Fruit fly (Drosophila melanogaster): Measurements from ENCODE around the gene Tom40.
A peak's percentile ranks its signal among the peaks of the same experiment; 100 is the strongest.

Tom40 gene

DNA sequence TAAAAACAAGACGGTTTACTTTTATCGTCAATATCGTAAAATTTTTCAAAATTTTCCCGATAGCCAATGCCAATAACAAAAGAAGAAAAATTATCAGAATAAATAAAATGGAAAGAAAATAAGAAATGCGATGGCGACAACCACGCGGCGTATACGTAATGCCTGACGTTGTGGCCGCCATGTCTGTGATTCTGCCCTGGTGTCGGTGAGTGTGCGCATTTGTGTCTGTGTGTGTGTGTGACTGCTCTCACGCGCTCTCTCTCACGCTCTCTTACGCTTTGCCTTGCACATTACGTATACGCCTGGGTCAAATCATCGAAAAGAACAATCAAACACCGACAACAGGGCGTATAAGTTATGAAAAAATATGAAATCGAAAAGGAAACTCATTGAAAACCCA is 41.8 kb upstream of the Tom40 start (continued):
- TF ChIP-seq dsx (GFP tag; optimal IDR thresholded peaks at IDR 0.05; ENCODE audit: poor library complexity, severe bottlenecking) (peak; percentile 41), CG34406 (GFP tag; optimal IDR thresholded peaks at IDR 0.05) (no peak), lz (GFP tag; optimal IDR thresholded peaks at IDR 0.05) (no peak), CG15336 (GFP tag; IDR thresholded peaks at IDR 0.05) (peak; percentile 21; the same call in 1 of the 2 replicates), CG4318 (GFP tag; optimal IDR thresholded peaks at IDR 0.05) (no peak), Smox (GFP tag; optimal IDR thresholded peaks at IDR 0.05) (no peak), CG10669 (GFP tag; optimal IDR thresholded peaks at IDR 0.05) (peak; percentile 6), achi (GFP tag; optimal IDR thresholded peaks at IDR 0.05) (no peak), CG31627 (GFP tag; optimal IDR thresholded peaks at IDR 0.05) (no peak), salr (GFP tag; optimal IDR thresholded peaks at IDR 0.05) (peak in 1 of 2 experiments; percentile 40), Hr38 (GFP tag; optimal IDR thresholded peaks at IDR 0.05) (no peak), CG3919 (GFP tag; optimal IDR thresholded peaks at IDR 0.05) (no peak), CG10631 (GFP tag; optimal IDR thresholded peaks at IDR 0.05) (no peak), Eip75B (GFP tag; optimal IDR thresholded peaks at IDR 0.05) (no peak), vri (GFP tag; optimal IDR thresholded peaks at IDR 0.05) (peak; percentile 87), topi (GFP tag; optimal IDR thresholded peaks at IDR 0.05) (no peak), fd85E (GFP tag; optimal IDR thresholded peaks at IDR 0.05) (no peak), OdsH (GFP tag; optimal IDR thresholded peaks at IDR 0.05) (no peak), ss (GFP tag; optimal IDR thresholded peaks at IDR 0.05) (peak; percentile 40 to 73), CG6792 (GFP tag; optimal IDR thresholded peaks at IDR 0.05) (no peak), CG11294 (GFP tag; IDR thresholded peaks at IDR 0.05) (no peak), CG8632 (GFP tag; optimal IDR thresholded peaks at IDR 0.05) (no peak), Sox15 (GFP tag; optimal IDR thresholded peaks at IDR 0.05) (no peak), Sox14 (GFP tag; optimal IDR thresholded peaks at IDR 0.05) (no peak), acj6 (GFP tag; optimal IDR thresholded peaks at IDR 0.05) (no peak), CG11762 (GFP tag; optimal IDR thresholded peaks at IDR 0.05; ENCODE audit: insufficient read depth) (no peak), Eip93F (GFP tag; optimal IDR thresholded peaks at IDR 0.05) (no peak), Ets96B (tag; optimal IDR thresholded peaks at IDR 0.05) (peak; percentile 34), Hr4 (GFP tag; optimal IDR thresholded peaks at IDR 0.05) (no peak), CG6854 (GFP tag; optimal IDR thresholded peaks at IDR 0.05) (peak; percentile 72), svp (GFP tag) (peak; percentile 35), Ets21C (GFP tag; optimal IDR thresholded peaks at IDR 0.05) (no peak), net (GFP tag; optimal IDR thresholded peaks at IDR 0.05) (no peak), Blimp-1 (GFP tag; optimal IDR thresholded peaks at IDR 0.05) (no peak)

DNA sequence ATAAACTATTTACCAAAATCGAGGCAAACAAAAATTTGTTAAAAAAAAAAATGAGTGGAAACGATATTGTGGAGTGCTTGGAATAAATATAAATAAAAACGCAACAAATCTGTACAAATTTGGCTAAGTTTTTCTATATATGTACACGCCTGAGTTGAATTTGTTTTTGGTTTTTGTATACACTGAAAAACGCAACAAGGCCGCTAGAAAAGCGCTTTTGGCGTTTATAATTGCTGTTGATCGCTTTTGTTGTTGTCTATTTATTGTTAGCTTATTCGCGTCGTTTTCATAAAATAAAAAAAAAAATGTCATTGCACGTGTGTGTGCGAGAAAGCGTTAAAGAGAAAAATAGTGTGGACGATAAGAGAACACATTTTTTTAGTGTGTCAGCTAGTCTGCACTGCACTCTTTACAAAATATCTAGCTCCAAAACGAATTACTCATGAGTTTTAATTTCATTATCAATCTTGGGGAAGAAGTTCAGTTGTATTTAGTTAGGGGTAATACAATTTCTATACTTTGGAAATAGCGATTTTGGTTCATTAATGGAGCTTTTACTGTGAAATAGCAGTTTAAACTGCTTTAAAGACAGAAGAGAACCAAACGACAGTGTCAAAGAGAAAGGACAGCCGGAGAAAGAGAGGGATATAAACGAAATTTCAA is 41.2 kb upstream of the Tom40 start:
- no peak for TF ChIP-seq CG9139 (GFP tag; optimal IDR thresholded peaks at IDR 0.05)
- no peak for TF ChIP-seq CG32006 (GFP tag; optimal IDR thresholded peaks at IDR 0.05)
- no peak for TF ChIP-seq CG8632 (GFP tag; optimal IDR thresholded peaks at IDR 0.05)
- TF ChIP-seq Lpt (GFP tag; optimal IDR thresholded peaks at IDR 0.05): no peak
- 0 out of 2 replicates have a peak, but pooled peaks have one; percentile 8 for TF ChIP-seq CG15336 (GFP tag; IDR thresholded peaks at IDR 0.05)
- TF ChIP-seq CG8319 (GFP tag; optimal IDR thresholded peaks at IDR 0.05): no peak
- TF ChIP-seq CG10669 (GFP tag; optimal IDR thresholded peaks at IDR 0.05): no peak
- TF ChIP-seq topi (GFP tag; optimal IDR thresholded peaks at IDR 0.05): peak; percentile 19
- TF ChIP-seq CG6792 (GFP tag; optimal IDR thresholded peaks at IDR 0.05): no peak
- peak; percentile 62; the same call in 2 of the 3 replicates for TF ChIP-seq eg (GFP tag; IDR thresholded peaks at IDR 0.05)
- no peak for TF ChIP-seq CG10631 (GFP tag; optimal IDR thresholded peaks at IDR 0.05)
- TF ChIP-seq svp (GFP tag): peak; percentile 38
- peak; percentile 25 for TF ChIP-seq fkh (GFP tag; optimal IDR thresholded peaks at IDR 0.05)
- TF ChIP-seq salr (GFP tag; optimal IDR thresholded peaks at IDR 0.05): peak in 1 of 2 experiments; percentile 18
- no peak for TF ChIP-seq Hr38 (GFP tag; optimal IDR thresholded peaks at IDR 0.05)
- peak; percentile 9 for TF ChIP-seq Hr39 (GFP tag; optimal IDR thresholded peaks at IDR 0.05)
- TF ChIP-seq CG6276 (GFP tag; optimal IDR thresholded peaks at IDR 0.05): peak; percentile 22
- no peak for TF ChIP-seq CG6854 (GFP tag; optimal IDR thresholded peaks at IDR 0.05)
- no peak for TF ChIP-seq achi (GFP tag; optimal IDR thresholded peaks at IDR 0.05)
- no peak for TF ChIP-seq Eip78C (GFP tag)
- TF ChIP-seq Sox15 (GFP tag; optimal IDR thresholded peaks at IDR 0.05): no peak
